Fruit fly (Drosophila melanogaster) whole organism, embryonic: ENCODE results near the gene Als2.

Source experiments
- BEAF-32 ChIP-seq: fragments of 200-800 bp; sonication (Bioruptor generic); optimal IDR thresholded peaks from 3 replicates; lab custom pipeline; 2017; ENCODE audit warnings: missing biosample characterization, missing genetic modification characterization, mild to moderate bottlenecking, moderate library complexity, missing genetic modification reagents
- CG10462 ChIP-seq: fragments of 200-800 bp; sonication (Bioruptor generic); optimal IDR thresholded peaks from 2 replicates; lab custom pipeline; 2016; ENCODE audit warnings: missing biosample characterization, missing genetic modification characterization
- CG10565 ChIP-seq: fragments of 200-800 bp; sonication (Bioruptor generic); optimal IDR thresholded peaks from 3 replicates; lab custom pipeline; 2016; ENCODE audit warnings: missing biosample characterization, mild to moderate bottlenecking, missing genetic modification characterization
- CG13287 ChIP-seq: fragments of 200-800 bp; sonication (Bioruptor generic); IDR thresholded peaks from 2 replicates; pipeline ENCODE4 v1.3.6; 2022; ENCODE audit warnings: missing biosample characterization, missing genetic modification characterization; ENCODE audit not compliant: partially characterized antibody
- CG13894 ChIP-seq: fragments of 200-800 bp; sonication (Bioruptor generic); optimal IDR thresholded peaks from 3 replicates; lab custom pipeline; 2018; ENCODE audit warnings: missing biosample characterization, mild to moderate bottlenecking, missing genetic modification characterization, moderate library complexity
- CG15073 ChIP-seq: fragments of 200-800 bp; sonication (Bioruptor generic); optimal IDR thresholded peaks from 2 replicates; lab custom pipeline; 2016; ENCODE audit warnings: missing biosample characterization, missing genetic modification characterization
- CG1529 ChIP-seq: fragments of 200-800 bp; sonication (Bioruptor generic); optimal IDR thresholded peaks from 3 replicates; lab custom pipeline; 2018; ENCODE audit warnings: missing biosample characterization, missing genetic modification characterization
- CG16863 ChIP-seq: fragments of 200-800 bp; sonication (Bioruptor generic); optimal IDR thresholded peaks from 3 replicates; lab custom pipeline; 2016; ENCODE audit warnings: missing biosample characterization, missing genetic modification characterization
- CG17186 ChIP-seq: fragments of 200-800 bp; sonication (Bioruptor generic); optimal IDR thresholded peaks from 3 replicates; lab custom pipeline; 2017; ENCODE audit warnings: missing biosample characterization, missing genetic modification reagents, missing genetic modification characterization
- CG17359 ChIP-seq: fragments of 200-800 bp; sonication (Bioruptor generic); optimal IDR thresholded peaks from 3 replicates; lab custom pipeline; 2018; ENCODE audit warnings: missing biosample characterization, mild to moderate bottlenecking, missing genetic modification characterization, moderate library complexity
- CG34224 ChIP-seq: fragments of 200-800 bp; sonication (Bioruptor generic); IDR thresholded peaks from 3 replicates; pipeline ENCODE4 v1.3.6; 2022; ENCODE audit warnings: missing biosample characterization, missing genetic modification characterization; ENCODE audit not compliant: partially characterized antibody
- CG34422 ChIP-seq: fragments of 200-800 bp; sonication (Bioruptor generic); IDR thresholded peaks from 3 replicates; pipeline ENCODE4 v1.3.6; 2022; ENCODE audit warnings: missing biosample characterization, missing genetic modification characterization
- CG3726 ChIP-seq: fragments of 200-800 bp; sonication (Bioruptor generic); IDR thresholded peaks from 3 replicates; pipeline ENCODE4, ENCODE4 v1.3.6; 2022; ENCODE audit warnings: missing biosample characterization, missing genetic modification characterization
- CG4617 ChIP-seq: fragments of 200-800 bp; sonication (Bioruptor generic); optimal IDR thresholded peaks from 3 replicates; lab custom pipeline; 2016; ENCODE audit warnings: missing biosample characterization, missing genetic modification characterization, borderline replicate concordance
- CG8089 ChIP-seq: fragments of 200-800 bp; sonication (Bioruptor generic); optimal IDR thresholded peaks from 3 replicates; lab custom pipeline; 2016; ENCODE audit warnings: missing biosample characterization, missing genetic modification characterization
- CG9817 ChIP-seq: fragments of 200-800 bp; sonication (Bioruptor generic); optimal IDR thresholded peaks from 2 replicates; lab custom pipeline; 2018; ENCODE audit warnings: missing biosample characterization, mild to moderate bottlenecking, missing genetic modification characterization, moderate library complexity
- CG9932 ChIP-seq: fragments of 200-800 bp; sonication (Bioruptor generic); IDR thresholded peaks from 2 replicates; pipeline ENCODE4 v1.3.6; 2022; ENCODE audit warnings: missing biosample characterization, missing genetic modification characterization
- Drgx ChIP-seq: fragments of 200-800 bp; sonication (Bioruptor generic); IDR thresholded peaks from 2 replicates; pipeline ENCODE4 v1.3.6; 2022; ENCODE audit warnings: missing biosample characterization, missing genetic modification characterization
- Ets97D ChIP-seq: fragments of 200-800 bp; sonication (Bioruptor generic); optimal IDR thresholded peaks from 3 replicates; lab custom pipeline; 2016; ENCODE audit warnings: missing biosample characterization, missing genetic modification characterization
- Gug ChIP-seq: fragments of 200-800 bp; sonication (Bioruptor generic); IDR thresholded peaks from 4 replicates; pipeline ENCODE4 v1.3.6; 2022; ENCODE audit warnings: missing biosample characterization, missing genetic modification characterization
- Hand ChIP-seq: fragments of 200-800 bp; sonication (Bioruptor generic); optimal IDR thresholded peaks from 2 replicates; lab custom pipeline; 2017; ENCODE audit warnings: mild to moderate bottlenecking, missing biosample characterization, missing genetic modification reagents, missing genetic modification characterization
- Lim3 ChIP-seq: fragments of 200-800 bp; sonication (Bioruptor generic); IDR thresholded peaks from 2 replicates; pipeline ENCODE4 v1.3.6; 2022; ENCODE audit warnings: missing biosample characterization, missing genetic modification characterization
- MBD-R2 ChIP-seq: fragments of 200-800 bp; sonication (Bioruptor generic); IDR thresholded peaks from 2 replicates; pipeline ENCODE4 v1.3.6; 2022; ENCODE audit warnings: missing biosample characterization, missing genetic modification characterization
- Neu2 ChIP-seq: fragments of 200-800 bp; sonication (Bioruptor generic); optimal IDR thresholded peaks from 3 replicates; lab custom pipeline; 2016; ENCODE audit warnings: missing biosample characterization, missing genetic modification characterization, borderline replicate concordance
- Opbp ChIP-seq: fragments of 200-800 bp; sonication (Bioruptor generic); IDR thresholded peaks from 3 replicates; pipeline ENCODE4 v1.3.6; 2022; ENCODE audit warnings: missing biosample characterization, missing genetic modification characterization; ENCODE audit not compliant: partially characterized antibody
- Rfx ChIP-seq: fragments of 200-800 bp; sonication (Bioruptor generic); IDR thresholded peaks from 2 replicates; pipeline ENCODE4 v1.3.6; 2022; ENCODE audit warnings: missing biosample characterization, missing genetic modification characterization
- Scr ChIP-seq: fragments of 200-800 bp; sonication (Bioruptor generic); IDR thresholded peaks from 2 replicates; pipeline ENCODE4 v1.3.6; 2022; ENCODE audit warnings: missing biosample characterization, missing genetic modification characterization; ENCODE audit not compliant: partially characterized antibody
- Sin3A ChIP-seq: fragments of >200 bp; optimal IDR thresholded peaks from 2 replicates; lab custom pipeline; 2018
- Taf1 ChIP-seq: fragments of 200-800 bp; sonication (Bioruptor generic); IDR thresholded peaks from 2 replicates; pipeline ENCODE4 v1.3.6; 2022; ENCODE audit warnings: missing biosample characterization, missing genetic modification characterization
- Trl ChIP-seq, 3 experiments: fragments of >200 bp in 2 of 3; fragments of 200-800 bp in 1 of 3; sonication (Bioruptor generic) in 1 of 3; optimal IDR thresholded peaks; 2 replicates in 1 of 3; 3 replicates in 2 of 3; lab custom pipeline; 2016 to 2017; ENCODE audit warnings: missing biosample characterization in 1 of 3, missing genetic modification characterization in 1 of 3
- ab ChIP-seq: fragments of 200-800 bp; sonication (Bioruptor generic); optimal IDR thresholded peaks from 2 replicates; lab custom pipeline; 2016; ENCODE audit warnings: missing biosample characterization, missing genetic modification characterization
- ash1 ChIP-seq: fragments of 200-800 bp; sonication (Bioruptor generic); optimal IDR thresholded peaks from 2 replicates; lab custom pipeline; 2018; ENCODE audit warnings: missing biosample characterization, mild to moderate bottlenecking, missing genetic modification characterization
- br ChIP-seq: fragments of >200 bp; optimal IDR thresholded peaks from 2 replicates; lab custom pipeline; 2017
- ci ChIP-seq: fragments of 200-800 bp; sonication (Bioruptor generic); IDR thresholded peaks from 3 replicates; pipeline ENCODE4 v1.3.6; 2022; ENCODE audit warnings: missing biosample characterization, missing genetic modification characterization
- croc ChIP-seq: fragments of 200-800 bp; sonication (Bioruptor generic); conservative IDR thresholded peaks from 3 replicates; pipeline ENCODE4 v1.3.6; 2022; ENCODE audit warnings: missing biosample characterization, missing genetic modification characterization
- dan ChIP-seq: fragments of 200-800 bp; sonication (Bioruptor generic); IDR thresholded peaks from 2 replicates; pipeline ENCODE4 v1.3.6; 2022; ENCODE audit warnings: missing biosample characterization, missing genetic modification characterization
- dm ChIP-seq: fragments of 200-800 bp; sonication (Bioruptor generic); optimal IDR thresholded peaks from 3 replicates; lab custom pipeline; 2016; ENCODE audit warnings: missing biosample characterization, missing genetic modification characterization
- dysf ChIP-seq: fragments of 200-800 bp; sonication (Bioruptor generic); IDR thresholded peaks from 3 replicates; pipeline ENCODE4 v1.3.6; 2022; ENCODE audit warnings: missing biosample characterization, missing genetic modification characterization
- gcm2 ChIP-seq: fragments of 200-800 bp; sonication (Bioruptor generic); optimal IDR thresholded peaks from 2 replicates; lab custom pipeline; 2016; ENCODE audit warnings: missing biosample characterization, missing genetic modification characterization
- gsb ChIP-seq: fragments of 200-800 bp; sonication (Bioruptor generic); IDR thresholded peaks from 2 replicates; pipeline ENCODE4 v1.3.6; 2022; ENCODE audit warnings: missing biosample characterization, missing genetic modification characterization
- hth ChIP-seq: fragments of >200 bp; optimal IDR thresholded peaks from 2 replicates; lab custom pipeline; 2017; ENCODE audit warnings: inconsistent platforms
- jing ChIP-seq: fragments of 200-800 bp; sonication (Bioruptor generic); optimal IDR thresholded peaks from 2 replicates; lab custom pipeline; 2018; ENCODE audit warnings: missing biosample characterization, mild to moderate bottlenecking, missing genetic modification characterization
- nmo ChIP-seq: fragments of 200-800 bp; sonication (Bioruptor generic); optimal IDR thresholded peaks from 2 replicates; lab custom pipeline; 2018; ENCODE audit warnings: missing biosample characterization, mild to moderate bottlenecking, missing genetic modification characterization, moderate library complexity
- phol ChIP-seq: fragments of 200-800 bp; sonication (Bioruptor generic); optimal IDR thresholded peaks from 3 replicates; lab custom pipeline; 2018; ENCODE audit warnings: missing biosample characterization, mild to moderate bottlenecking, missing genetic modification characterization, moderate library complexity
- salm ChIP-seq: fragments of 200-800 bp; sonication (Bioruptor generic); optimal IDR thresholded peaks from 2 replicates; lab custom pipeline; 2018; ENCODE audit warnings: missing biosample characterization, mild to moderate bottlenecking, missing genetic modification characterization
- sens-2 ChIP-seq: fragments of 200-800 bp; sonication (Bioruptor generic); IDR thresholded peaks from 2 replicates; pipeline ENCODE4 v1.3.6; 2022; ENCODE audit warnings: missing biosample characterization, missing genetic modification characterization
- sisA ChIP-seq: fragments of 200-800 bp; sonication (Bioruptor generic); IDR thresholded peaks from 2 replicates; pipeline ENCODE4 v1.3.6; 2022; ENCODE audit warnings: missing biosample characterization, missing genetic modification characterization
- slbo ChIP-seq: fragments of 200-800 bp; sonication (Bioruptor generic); IDR thresholded peaks from 2 replicates; pipeline ENCODE4 v1.3.6; 2022; ENCODE audit warnings: missing biosample characterization, missing genetic modification characterization
- sqz ChIP-seq: fragments of 200-800 bp; sonication (Bioruptor generic); optimal IDR thresholded peaks from 3 replicates; lab custom pipeline; 2018; ENCODE audit warnings: missing biosample characterization, mild to moderate bottlenecking, missing genetic modification characterization
- stwl ChIP-seq: fragments of 200-800 bp; sonication (Bioruptor generic); optimal IDR thresholded peaks from 3 replicates; lab custom pipeline; 2018; ENCODE audit warnings: missing biosample characterization, mild to moderate bottlenecking, missing genetic modification characterization, moderate library complexity
- zen ChIP-seq: fragments of 200-800 bp; sonication (Bioruptor generic); optimal IDR thresholded peaks from 3 replicates; lab custom pipeline; 2018; ENCODE audit warnings: missing biosample characterization, mild to moderate bottlenecking, missing genetic modification characterization, moderate library complexity
- zf30C ChIP-seq: fragments of 200-800 bp; sonication (Bioruptor generic); optimal IDR thresholded peaks from 3 replicates; lab custom pipeline; 2018; ENCODE audit warnings: missing biosample characterization, mild to moderate bottlenecking, missing genetic modification characterization

Gene Als2

DNA sequence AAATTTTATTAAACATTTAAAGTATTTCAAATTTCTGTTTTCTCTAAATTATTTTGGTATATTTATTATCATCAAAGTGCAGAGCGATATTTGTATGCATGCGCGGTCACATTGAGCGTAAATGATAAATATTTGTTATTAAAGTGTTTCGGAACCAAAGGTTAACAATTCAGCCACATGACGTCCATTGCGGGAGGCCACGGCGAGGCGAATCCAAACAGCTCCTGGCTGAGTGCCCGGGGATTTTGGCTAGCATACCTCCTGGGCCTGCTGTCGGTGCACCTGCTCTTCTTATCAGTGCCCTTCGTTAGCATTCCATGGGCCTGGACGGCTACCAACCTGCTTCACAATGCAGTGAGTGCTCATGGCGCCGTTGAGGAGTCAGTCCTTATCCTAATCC, 44.3 kb downstream of the Als2 start, which contains the start of gene ORMDL (continued):
- TF ChIP-seq CG13287 (peak; percentile 30; the same call in 1 of the 2 replicates), nmo (GFP tag; lab: Kevin White, UChicago) (peak; percentile 1), sqz (GFP tag; lab: Kevin White, UChicago) (no peak), slbo (no peak), Neu2 (GFP tag; lab: Kevin White, UChicago) (no peak), hth (lab: Kevin White, UChicago) (no peak), CG13894 (tag; lab: Kevin White, UChicago) (no peak), BEAF-32 (GFP tag; lab: Kevin White, UChicago) (peak; percentile 38), CG9932 (GFP tag; lab: Robert Waterston, UW) (no peak), jing (GFP tag; lab: Kevin White, UChicago) (no peak), Scr (peak; percentile 19; the same call in 1 of the 2 replicates), Trl (optimal IDR thresholded peaks at IDR 0.05; lab: Kevin White, UChicago) (no peak), Trl (GFP tag; optimal IDR thresholded peaks at IDR 0.05; lab: Kevin White, UChicago) (no peak), Sin3A (lab: Kevin White, UChicago) (peak; percentile 4), salm (no peak), CG17186 (GFP tag; lab: Kevin White, UChicago) (no peak), Hand (GFP tag; lab: Kevin White, UChicago) (no peak), sisA (GFP tag; lab: Robert Waterston, UW) (no peak), Taf1 (GFP tag; lab: Robert Waterston, UW) (no peak), Lim3 (GFP tag; lab: Robert Waterston, UW) (no peak), CG8089 (GFP tag; lab: Kevin White, UChicago) (no peak), zen (peak; percentile 28), CG15073 (GFP tag; lab: Kevin White, UChicago) (no peak), CG3726 (GFP tag; lab: Robert Waterston, UW) (no peak), CG34224 (GFP tag; lab: Robert Waterston, UW) (peak; percentile 11; the same call in 1 of the 3 replicates), CG10462 (no peak), Opbp (GFP tag; lab: Robert Waterston, UW) (peak; percentile 15; the same call in 1 of the 3 replicates), dysf (no peak), Drgx (GFP tag; lab: Robert Waterston, UW) (no peak), dm (GFP tag; lab: Kevin White, UChicago) (no peak), croc (no peak), ash1 (GFP tag; lab: Kevin White, UChicago) (no peak), CG16863 (GFP tag; lab: Kevin White, UChicago) (no peak), ab (GFP tag; lab: Kevin White, UChicago) (no peak), CG9817 (tag; lab: Kevin White, UChicago) (no peak), gcm2 (GFP tag; lab: Kevin White, UChicago) (no peak), CG1529 (GFP tag; lab: Kevin White, UChicago) (no peak), CG4617 (GFP tag; lab: Kevin White, UChicago) (peak; percentile 26), stwl (tag; lab: Kevin White, UChicago) (peak; percentile 32), zf30C (GFP tag; lab: Kevin White, UChicago) (no peak), CG10565 (GFP tag; lab: Kevin White, UChicago) (no peak), dan (GFP tag; lab: Robert Waterston, UW) (no peak), br (lab: Kevin White, UChicago) (no peak), gsb (GFP tag; lab: Robert Waterston, UW) (no peak), Gug (GFP tag; lab: Robert Waterston, UW) (no peak), Rfx (GFP tag; lab: Robert Waterston, UW) (no peak), ci (0 out of 3 replicates have a peak, but pooled peaks have one; percentile 18), CG17359 (tag; lab: Kevin White, UChicago) (no peak), Ets97D (no peak), MBD-R2 (peak; percentile 78), CG34422 (GFP tag; lab: Robert Waterston, UW) (peak; percentile 45; the same call in 1 of the 3 replicates), sens-2 (GFP tag; lab: Robert Waterston, UW) (no peak), phol (tag; lab: Kevin White, UChicago) (peak; percentile 18)
